Worm (Caenorhabditis elegans) whole organism, mixed stage, embryonic: ENCODE results near the gene clec-28.

Experiments used
- lin-13 ChIP-seq: fragments of 150-350 bp; optimal IDR thresholded peaks from 2 replicates; lab custom pipeline; 2014; ENCODE audit warnings: missing biosample characterization, missing genetic modification characterization
- mep-1 ChIP-seq: fragments of 150-350 bp; optimal IDR thresholded peaks from 2 replicates; lab custom pipeline; 2017; ENCODE audit warnings: missing biosample characterization, missing genetic modification reagents, missing genetic modification characterization, inconsistent platforms
- nhr-237 ChIP-seq: fragments of 150-350 bp; optimal IDR thresholded peaks from 2 replicates; lab custom pipeline; 2014; ENCODE audit warnings: missing biosample characterization, missing genetic modification characterization
- snpc-4 ChIP-seq: fragments of 150-350 bp; optimal IDR thresholded peaks from 2 replicates; lab custom pipeline; 2014; ENCODE audit warnings: missing biosample characterization, missing genetic modification characterization
- zip-8 ChIP-seq: fragments of 150-350 bp; optimal IDR thresholded peaks from 2 replicates; lab custom pipeline; 2014; ENCODE audit warnings: missing biosample characterization, missing genetic modification characterization

DNA sequence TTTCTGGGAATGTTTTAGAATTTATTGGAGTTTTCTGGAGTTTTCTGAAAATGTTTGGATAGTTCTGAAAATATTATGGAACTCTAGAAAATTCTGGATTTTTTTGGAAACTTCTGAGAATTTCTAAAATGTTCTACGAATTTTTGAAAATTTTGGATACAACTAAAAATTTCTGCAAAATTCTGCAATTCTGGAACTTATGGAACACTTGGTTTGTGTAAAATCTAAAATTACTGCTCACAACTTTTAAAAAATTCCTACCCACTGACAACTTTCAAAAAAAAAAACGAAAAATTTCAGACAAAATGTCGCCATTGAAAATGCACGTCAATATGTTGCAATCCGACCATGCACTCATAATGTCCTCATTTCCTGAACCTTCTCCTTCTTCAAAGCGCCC lies 39.1 kb downstream of the clec-28 start, which contains the start of gene nhr-262:
- TF ChIP-seq snpc-4 (no peak), nhr-237 (tag; lab: Kevin White, UChicago) (no peak), mep-1 (tag; lab: Kevin White, UChicago) (no peak), zip-8 (no peak), lin-13 (no peak)
